Fruit fly (Drosophila melanogaster): Measurements from ENCODE around the gene wrm1.
A peak's percentile ranks its signal among the peaks of the same experiment; 100 is the strongest.

Gene wrm1

dm6 chr3L:7334990-7335389 is at the start of gene wrm1, which contains the start of gene wrm2:
wrm1 (minus strand) TSS chr3L:7335226.
wrm2 (minus strand) TSS chr3L:7335226.
- TF ChIP-seq pan (optimal IDR thresholded peaks at IDR 0.05) (no peak), Hr83 (GFP tag; optimal IDR thresholded peaks at IDR 0.05; ENCODE audit: poor library complexity, severe bottlenecking) (peak; percentile 53), psq (GFP tag; optimal IDR thresholded peaks at IDR 0.05) (no peak), Dif (GFP tag; optimal IDR thresholded peaks at IDR 0.05; ENCODE audit: partially characterized antibody) (no peak), sage (GFP tag; optimal IDR thresholded peaks at IDR 0.05) (no peak), CrebA (GFP tag; optimal IDR thresholded peaks at IDR 0.05; ENCODE audit: borderline replicate concordance) (no peak), dl (GFP tag; optimal IDR thresholded peaks at IDR 0.05; ENCODE audit: insufficient read depth in 1 of 2, partially characterized antibody in 2 of 2) (no peak), Rel (GFP tag; optimal IDR thresholded peaks at IDR 0.05) (no peak), Rel (tag; optimal IDR thresholded peaks at IDR 0.05) (peak; percentile 2), OdsH (GFP tag; optimal IDR thresholded peaks at IDR 0.05) (no peak), Sp1 (GFP tag; optimal IDR thresholded peaks at IDR 0.05) (peak; percentile 17), HLH106 (tag; optimal IDR thresholded peaks at IDR 0.05) (no peak), GATAd (GFP tag; optimal IDR thresholded peaks at IDR 0.05) (no peak), jim (GFP tag; optimal IDR thresholded peaks at IDR 0.05) (no peak), Mio (GFP tag; optimal IDR thresholded peaks at IDR 0.05) (no peak), Dfd (GFP tag; optimal IDR thresholded peaks at IDR 0.05) (no peak), rgr (GFP tag; optimal IDR thresholded peaks at IDR 0.05) (peak; percentile 62), brk (GFP tag; optimal IDR thresholded peaks at IDR 0.05) (no peak), N (GFP tag; optimal IDR thresholded peaks at IDR 0.05) (no peak), woc (GFP tag; optimal IDR thresholded peaks at IDR 0.05) (no peak), dmrt93B (GFP tag; optimal IDR thresholded peaks at IDR 0.05) (no peak), usp (GFP tag; optimal IDR thresholded peaks at IDR 0.05) (no peak), fru (GFP tag; optimal IDR thresholded peaks at IDR 0.05) (no peak), Vsx2 (GFP tag; optimal IDR thresholded peaks at IDR 0.05; ENCODE audit: partially characterized antibody) (no peak), tai (GFP tag; optimal IDR thresholded peaks at IDR 0.05) (no peak), Hr78 (GFP tag; optimal IDR thresholded peaks at IDR 0.05) (no peak), foxo (GFP tag; optimal IDR thresholded peaks at IDR 0.05) (no peak), CG32264 (GFP tag; optimal IDR thresholded peaks at IDR 0.05) (no peak), Jra (GFP tag; optimal IDR thresholded peaks at IDR 0.05) (no peak), ey (GFP tag; optimal IDR thresholded peaks at IDR 0.05) (no peak), Abd-B (GFP tag; optimal IDR thresholded peaks at IDR 0.05) (no peak), CG9705 (GFP tag; optimal IDR thresholded peaks at IDR 0.05) (no peak), lola (GFP tag; optimal IDR thresholded peaks at IDR 0.05) (no peak), sv (GFP tag; optimal IDR thresholded peaks at IDR 0.05) (peak; percentile 2), br (GFP tag; optimal IDR thresholded peaks at IDR 0.05) (no peak), Myc (optimal IDR thresholded peaks at IDR 0.05) (no peak), dsf (GFP tag; optimal IDR thresholded peaks at IDR 0.05; ENCODE audit: borderline replicate concordance) (no peak), h (GFP tag; optimal IDR thresholded peaks at IDR 0.05) (no peak), Hnf4 (GFP tag; optimal IDR thresholded peaks at IDR 0.05) (no peak)

DNA sequence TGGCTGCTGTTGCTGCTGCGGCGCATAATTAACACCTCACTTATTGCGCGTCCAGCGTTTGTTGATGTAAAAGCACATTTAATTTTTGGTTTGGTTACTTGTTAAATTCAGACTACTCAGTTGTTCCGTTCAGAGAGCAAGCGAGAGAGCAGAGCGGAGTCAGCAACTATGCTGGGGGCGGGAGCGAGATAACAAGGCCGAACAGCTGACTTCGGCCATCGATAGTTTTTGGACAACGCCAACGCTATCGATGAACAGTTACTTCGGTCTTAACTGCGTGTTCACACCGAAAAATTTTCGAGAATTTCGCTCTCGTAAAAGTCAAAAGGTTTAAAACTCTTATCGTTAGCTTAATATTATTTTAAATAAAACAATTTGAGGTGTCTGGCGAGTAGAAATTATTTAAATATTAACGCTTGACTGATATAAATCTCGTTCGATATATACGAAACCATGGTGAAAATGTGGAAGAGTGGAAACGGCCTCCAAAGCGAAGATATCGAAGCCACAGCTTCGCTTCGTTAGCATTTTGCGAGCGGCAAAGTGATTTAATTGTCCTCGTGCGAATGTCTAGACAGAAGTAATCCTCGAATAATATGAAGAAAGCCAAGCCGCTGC is 46.4 kb upstream of the wrm1 start, which contains the start of the genes SMSr and smid:
SMSr (minus strand) TSS at position 116 of the 618 bp plus-strand sequence.
smid (plus strand) TSS at position 256 of the 618 bp plus-strand sequence.
- TF ChIP-seq N (GFP tag; optimal IDR thresholded peaks at IDR 0.05) (peak; percentile 46), sage (GFP tag; optimal IDR thresholded peaks at IDR 0.05) (no peak), rgr (GFP tag; optimal IDR thresholded peaks at IDR 0.05) (peak; percentile 74), jim (GFP tag; optimal IDR thresholded peaks at IDR 0.05) (no peak), pan (optimal IDR thresholded peaks at IDR 0.05) (no peak), GATAd (GFP tag; optimal IDR thresholded peaks at IDR 0.05) (no peak), Rel (GFP tag; optimal IDR thresholded peaks at IDR 0.05) (no peak), Rel (tag; optimal IDR thresholded peaks at IDR 0.05) (no peak), Myc (optimal IDR thresholded peaks at IDR 0.05) (peak; percentile 21), dmrt93B (GFP tag; optimal IDR thresholded peaks at IDR 0.05) (peak; percentile 28), br (GFP tag; optimal IDR thresholded peaks at IDR 0.05) (peak; percentile 47), Sp1 (GFP tag; optimal IDR thresholded peaks at IDR 0.05) (peak; percentile 56), Mio (GFP tag; optimal IDR thresholded peaks at IDR 0.05) (no peak), Jra (GFP tag; optimal IDR thresholded peaks at IDR 0.05) (peak; percentile 72), sv (GFP tag; optimal IDR thresholded peaks at IDR 0.05) (peak; percentile 42), Hr83 (GFP tag; optimal IDR thresholded peaks at IDR 0.05; ENCODE audit: poor library complexity, severe bottlenecking) (peak; percentile 18), CrebA (GFP tag; optimal IDR thresholded peaks at IDR 0.05; ENCODE audit: borderline replicate concordance) (no peak), brk (GFP tag; optimal IDR thresholded peaks at IDR 0.05) (no peak), CG32264 (GFP tag; optimal IDR thresholded peaks at IDR 0.05) (no peak), Hnf4 (GFP tag; optimal IDR thresholded peaks at IDR 0.05) (no peak), dl (GFP tag; optimal IDR thresholded peaks at IDR 0.05; ENCODE audit: insufficient read depth in 1 of 2, partially characterized antibody in 2 of 2) (peak; percentile 84 to 90), Vsx2 (GFP tag; optimal IDR thresholded peaks at IDR 0.05; ENCODE audit: partially characterized antibody) (peak; percentile 69), foxo (GFP tag; optimal IDR thresholded peaks at IDR 0.05) (peak in 1 of 2 experiments; percentile 68), Abd-B (GFP tag; optimal IDR thresholded peaks at IDR 0.05) (no peak), fru (GFP tag; optimal IDR thresholded peaks at IDR 0.05) (peak; percentile 98), woc (GFP tag; optimal IDR thresholded peaks at IDR 0.05) (peak; percentile 73), lola (GFP tag; optimal IDR thresholded peaks at IDR 0.05) (no peak), usp (GFP tag; optimal IDR thresholded peaks at IDR 0.05) (no peak), Hr78 (GFP tag; optimal IDR thresholded peaks at IDR 0.05) (no peak), CG9705 (GFP tag; optimal IDR thresholded peaks at IDR 0.05) (peak; percentile 16), ey (GFP tag; optimal IDR thresholded peaks at IDR 0.05) (peak; percentile 62), psq (GFP tag; optimal IDR thresholded peaks at IDR 0.05) (peak; percentile 32), Dfd (GFP tag; optimal IDR thresholded peaks at IDR 0.05) (no peak), Dif (GFP tag; optimal IDR thresholded peaks at IDR 0.05; ENCODE audit: partially characterized antibody) (peak; percentile 95), dsf (GFP tag; optimal IDR thresholded peaks at IDR 0.05; ENCODE audit: borderline replicate concordance) (peak; percentile 28), tai (GFP tag; optimal IDR thresholded peaks at IDR 0.05) (no peak), h (GFP tag; optimal IDR thresholded peaks at IDR 0.05) (peak; percentile 66), HLH106 (tag; optimal IDR thresholded peaks at IDR 0.05) (peak; percentile 61), OdsH (GFP tag; optimal IDR thresholded peaks at IDR 0.05) (peak; percentile 56)

All from whole organism, wandering third instar larva.